Worm (Caenorhabditis elegans) whole organism, young adult: ENCODE results near the gene C27D9.1.
A peak's percentile ranks its signal among the peaks of the same experiment; 100 is the strongest.

ENCODE experiments used
- C17E4.6 ChIP-seq: fragments of 200-800 bp; sonication (Bioruptor generic); IDR thresholded peaks from 2 replicates; pipeline ENCODE4 v1.3.6; 2022; ENCODE audit warnings: missing genetic modification reagents, missing genetic modification characterization, missing compliant biosample characterization
- D2030.7 ChIP-seq: fragments of 200-800 bp; sonication (Bioruptor generic); IDR thresholded peaks from 2 replicates; pipeline ENCODE4 v1.3.6; 2022; ENCODE audit warnings: missing genetic modification reagents, missing genetic modification characterization, missing compliant biosample characterization
- F37B4.10 ChIP-seq: fragments of 200-800 bp; sonication (Bioruptor generic); IDR thresholded peaks from 2 replicates; pipeline ENCODE4 v1.3.6; 2022; ENCODE audit warnings: missing genetic modification characterization, missing compliant biosample characterization
- F49E8.2 ChIP-seq: sonication (generic microtip); optimal IDR thresholded peaks from 3 replicates; lab custom pipeline; 2017; ENCODE audit warnings: missing genetic modification characterization, mild to moderate bottlenecking, missing compliant biosample characterization, antibody characterized with exemption, moderate library complexity; ENCODE audit not compliant: insufficient read depth
- Y53F4B.3 ChIP-seq: fragments of 200-800 bp; sonication (Bioruptor generic); IDR thresholded peaks from 2 replicates; pipeline ENCODE4 v1.3.6; 2022; ENCODE audit warnings: missing genetic modification reagents, missing genetic modification characterization, missing compliant biosample characterization
- Y53G8AR.9 ChIP-seq: fragments of 200-800 bp; sonication (Bioruptor generic); conservative IDR thresholded peaks from 2 replicates; pipeline ENCODE4 v1.3.6; 2022; ENCODE audit warnings: missing genetic modification reagents, missing genetic modification characterization, missing compliant biosample characterization
- Y67H2A.10 ChIP-seq: fragments of 200-800 bp; sonication (Bioruptor generic); conservative IDR thresholded peaks from 2 replicates; pipeline ENCODE4 v1.3.6; 2022; ENCODE audit warnings: missing genetic modification reagents, missing genetic modification characterization, missing compliant biosample characterization
- Y79H2A.3 ChIP-seq: fragments of 200-800 bp; sonication (Bioruptor generic); conservative IDR thresholded peaks from 2 replicates; pipeline ENCODE4 v1.3.6; 2022; ENCODE audit warnings: missing genetic modification reagents, missing genetic modification characterization, missing compliant biosample characterization
- ceh-27 ChIP-seq: fragments of 200-800 bp; sonication (Bioruptor generic); optimal IDR thresholded peaks from 2 replicates; lab custom pipeline; 2018; ENCODE audit warnings: mild to moderate bottlenecking, missing genetic modification characterization, moderate library complexity, missing compliant biosample characterization
- ceh-58 ChIP-seq: fragments of 200-800 bp; sonication (Bioruptor generic); IDR thresholded peaks from 2 replicates; pipeline ENCODE4 v1.3.6; 2022; ENCODE audit warnings: missing genetic modification characterization, missing compliant biosample characterization
- ceh-91 ChIP-seq: fragments of 200-800 bp; sonication (Bioruptor generic); IDR thresholded peaks from 2 replicates; pipeline ENCODE4 v1.3.6; 2022; ENCODE audit warnings: missing genetic modification reagents, missing genetic modification characterization, missing compliant biosample characterization
- chd-7 ChIP-seq: sonication (generic microtip); optimal IDR thresholded peaks from 2 replicates; lab custom pipeline; 2016; ENCODE audit warnings: mild to moderate bottlenecking, missing genetic modification characterization, moderate library complexity, missing compliant biosample characterization
- dox-1 ChIP-seq: fragments of 200-800 bp; sonication (Bioruptor generic); IDR thresholded peaks from 2 replicates; pipeline ENCODE4 v1.3.6; 2022; ENCODE audit warnings: missing genetic modification reagents, missing genetic modification characterization, missing compliant biosample characterization
- dpff-1 ChIP-seq: sonication (generic microtip); optimal IDR thresholded peaks from 2 replicates; lab custom pipeline; 2017; ENCODE audit warnings: mild to moderate bottlenecking, missing genetic modification characterization, missing compliant biosample characterization
- egrh-3 ChIP-seq: fragments of 200-800 bp; sonication (Bioruptor generic); IDR thresholded peaks from 2 replicates; pipeline ENCODE4 v1.3.6; 2022; ENCODE audit warnings: missing genetic modification reagents, missing genetic modification characterization, missing compliant biosample characterization
- fkh-3 ChIP-seq: sonication (generic microtip); optimal IDR thresholded peaks from 2 replicates; lab custom pipeline; 2016; ENCODE audit warnings: mild to moderate bottlenecking, missing genetic modification characterization, missing compliant biosample characterization
- him-1 ChIP-seq: sonication (generic microtip); optimal IDR thresholded peaks from 2 replicates; lab custom pipeline; 2016; ENCODE audit warnings: missing genotype, missing genetic modification reagents, missing genetic modification characterization, missing compliant biosample characterization
- hmg-1.2 ChIP-seq: fragments of 200-800 bp; sonication (Bioruptor generic); IDR thresholded peaks from 2 replicates; pipeline ENCODE4 v1.3.6; 2022; ENCODE audit warnings: missing genetic modification reagents, missing genetic modification characterization, missing compliant biosample characterization
- hmg-20 ChIP-seq: fragments of 200-800 bp; sonication (Bioruptor generic); IDR thresholded peaks from 2 replicates; pipeline ENCODE4 v1.3.6; 2022; ENCODE audit warnings: missing genetic modification reagents, missing genetic modification characterization, missing compliant biosample characterization
- hsf-1 ChIP-seq: fragments of 200-800 bp; sonication (Bioruptor generic); IDR thresholded peaks from 2 replicates; pipeline ENCODE4 v1.3.6; 2022; ENCODE audit warnings: missing genetic modification reagents, missing genetic modification characterization, missing compliant biosample characterization
- lag-1 ChIP-seq: fragments of 200-800 bp; sonication (Bioruptor generic); IDR thresholded peaks from 2 replicates; pipeline ENCODE4 v1.3.6; 2022; ENCODE audit warnings: missing genetic modification reagents, missing genetic modification characterization, missing compliant biosample characterization
- lin-35 ChIP-seq, 3 experiments: fragments of 150-350 bp in 2 of 3; sonication (generic microtip) in 1 of 3; optimal IDR thresholded peaks; 2 replicates each; lab custom pipeline; 2014 to 2018; ENCODE audit warnings: missing biosample characterization in 3 of 3, missing genetic modification characterization in 3 of 3, missing genetic modification reagents in 3 of 3
- lin-40 ChIP-seq: sonication (generic microtip); optimal IDR thresholded peaks from 2 replicates; lab custom pipeline; 2016; ENCODE audit warnings: missing genetic modification characterization, mild to moderate bottlenecking, missing compliant biosample characterization, missing genotype, missing genetic modification reagents
- lir-1 ChIP-seq: fragments of 200-800 bp; sonication (Bioruptor generic); conservative IDR thresholded peaks from 2 replicates; pipeline ENCODE4 v1.3.6; 2022; ENCODE audit warnings: missing genetic modification reagents, missing genetic modification characterization, missing compliant biosample characterization
- madf-6 ChIP-seq: fragments of 200-800 bp; sonication (Bioruptor generic); IDR thresholded peaks from 2 replicates; pipeline ENCODE4 v1.3.6; 2022; ENCODE audit warnings: missing genetic modification reagents, missing genetic modification characterization, missing compliant biosample characterization
- mes-4 ChIP-seq: sonication (generic microtip); optimal IDR thresholded peaks from 2 replicates; lab custom pipeline; 2016; ENCODE audit warnings: missing genotype, missing genetic modification characterization, missing compliant biosample characterization
- mxl-1 ChIP-seq: sonication (generic microtip); optimal IDR thresholded peaks from 2 replicates; lab custom pipeline; 2016; ENCODE audit warnings: missing genetic modification characterization, missing compliant biosample characterization
- nfyb-1 ChIP-seq: fragments of 200-800 bp; sonication (Bioruptor generic); IDR thresholded peaks from 2 replicates; pipeline ENCODE4 v1.3.6; 2022; ENCODE audit warnings: missing genetic modification reagents, missing genetic modification characterization, missing compliant biosample characterization
- nhr-90 ChIP-seq: sonication (generic microtip); optimal IDR thresholded peaks from 2 replicates; lab custom pipeline; 2016; ENCODE audit warnings: missing genotype, mild to moderate bottlenecking, missing genetic modification characterization, missing compliant biosample characterization
- pha-4 ChIP-seq: fragments of 150-350 bp; sonication (generic microtip); optimal IDR thresholded peaks from 2 replicates; lab custom pipeline; 2014; ENCODE audit warnings: missing biosample characterization, missing genetic modification reagents, missing genetic modification characterization
- sdz-38 ChIP-seq: sonication (generic microtip); optimal IDR thresholded peaks from 2 replicates; lab custom pipeline; 2016; ENCODE audit warnings: missing genotype, missing genetic modification characterization, missing compliant biosample characterization
- sea-2 ChIP-seq: fragments of 200-800 bp; sonication (Bioruptor generic); IDR thresholded peaks from 2 replicates; pipeline ENCODE4 v1.3.6; 2022; ENCODE audit warnings: missing genetic modification characterization, missing compliant biosample characterization
- snpc-1.1 ChIP-seq: sonication (generic microtip); optimal IDR thresholded peaks from 2 replicates; lab custom pipeline; 2017; ENCODE audit warnings: missing genetic modification characterization, mild to moderate bottlenecking, missing compliant biosample characterization, antibody characterized with exemption, moderate library complexity, missing genotype, missing genetic modification reagents; ENCODE audit not compliant: insufficient read depth
- snpc-4 ChIP-seq, 5 experiments: fragments of 150-350 bp in 1 of 5; sonication (generic microtip) in 4 of 5; optimal IDR thresholded peaks; 2 replicates each; lab custom pipeline; 2014 to 2018; ENCODE audit warnings: missing genetic modification characterization in 5 of 5, missing biosample characterization in 3 of 5, antibody characterized with exemption in 2 of 5, mild to moderate bottlenecking in 2 of 5, missing compliant biosample characterization in 2 of 5, missing genotype in 2 of 5, moderate library complexity in 2 of 5, missing genetic modification reagents in 1 of 5
- somi-1 ChIP-seq: fragments of 200-800 bp; sonication (Bioruptor generic); optimal IDR thresholded peaks from 2 replicates; lab custom pipeline; 2018; ENCODE audit warnings: mild to moderate bottlenecking, missing genetic modification characterization, missing compliant biosample characterization
- sptf-2 ChIP-seq: fragments of 200-800 bp; sonication (Bioruptor generic); optimal IDR thresholded peaks from 2 replicates; lab custom pipeline; 2018; ENCODE audit warnings: mild to moderate bottlenecking, missing genetic modification characterization, missing compliant biosample characterization
- tlf-1 ChIP-seq: fragments of 200-800 bp; sonication (Bioruptor generic); optimal IDR thresholded peaks from 2 replicates; lab custom pipeline; 2018; ENCODE audit warnings: mild to moderate bottlenecking, missing genetic modification characterization, missing compliant biosample characterization
- ztf-18 ChIP-seq: sonication (generic microtip); optimal IDR thresholded peaks from 2 replicates; lab custom pipeline; 2016; ENCODE audit warnings: missing genotype, mild to moderate bottlenecking, missing genetic modification characterization, missing compliant biosample characterization
- ztf-22 ChIP-seq: fragments of 200-800 bp; sonication (Bioruptor generic); optimal IDR thresholded peaks from 2 replicates; lab custom pipeline; 2018; ENCODE audit warnings: mild to moderate bottlenecking, missing genetic modification characterization, moderate library complexity, missing compliant biosample characterization
- ztf-26 ChIP-seq: sonication (generic microtip); optimal IDR thresholded peaks from 2 replicates; lab custom pipeline; 2017; ENCODE audit warnings: missing genetic modification characterization, missing compliant biosample characterization

Gene C27D9.1

DNA sequence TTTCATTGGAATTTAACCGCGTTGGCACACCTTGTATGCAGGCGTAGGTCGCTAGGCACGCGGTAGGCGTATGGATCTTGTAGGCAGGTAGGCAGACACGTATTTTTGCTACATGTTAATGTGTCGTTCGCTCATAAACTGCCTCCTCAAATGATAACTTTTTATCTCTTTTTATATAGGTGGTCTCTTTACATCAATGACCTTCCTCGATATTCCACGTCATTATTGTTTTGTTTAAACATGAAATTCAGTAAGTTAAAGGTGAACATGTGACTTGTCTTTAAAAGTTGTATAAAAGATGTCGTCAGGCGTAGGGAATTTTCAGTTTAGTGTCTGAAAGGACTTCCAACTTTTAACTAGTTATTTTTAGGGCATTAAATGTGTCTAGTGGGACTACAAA, 5.5 kb upstream of the C27D9.1 start:
- no peak for TF ChIP-seq somi-1 (GFP tag; lab: Kevin White, UChicago)
- no peak for TF ChIP-seq hmg-1.2 (GFP tag; lab: Robert Waterston, UW)
- TF ChIP-seq nfyb-1 (GFP tag; lab: Robert Waterston, UW) = no peak
- TF ChIP-seq ztf-18 (tag; lab: Kevin White, UChicago) = no peak
- no peak for TF ChIP-seq chd-7
- no peak for TF ChIP-seq D2030.7 (GFP tag; lab: Robert Waterston, UW)
- no peak for TF ChIP-seq him-1
- TF ChIP-seq fkh-3 (tag; lab: Kevin White, UChicago) = no peak
- TF ChIP-seq lin-40 (tag; lab: Kevin White, UChicago) = no peak
- no peak for TF ChIP-seq snpc-4 (GFP tag; optimal IDR thresholded peaks at IDR 0.05; lab: Kevin White, UChicago)
- TF ChIP-seq snpc-4 (tag; optimal IDR thresholded peaks at IDR 0.05; lab: Kevin White, UChicago) = no peak
- TF ChIP-seq Y67H2A.10 = no peak

DNA sequence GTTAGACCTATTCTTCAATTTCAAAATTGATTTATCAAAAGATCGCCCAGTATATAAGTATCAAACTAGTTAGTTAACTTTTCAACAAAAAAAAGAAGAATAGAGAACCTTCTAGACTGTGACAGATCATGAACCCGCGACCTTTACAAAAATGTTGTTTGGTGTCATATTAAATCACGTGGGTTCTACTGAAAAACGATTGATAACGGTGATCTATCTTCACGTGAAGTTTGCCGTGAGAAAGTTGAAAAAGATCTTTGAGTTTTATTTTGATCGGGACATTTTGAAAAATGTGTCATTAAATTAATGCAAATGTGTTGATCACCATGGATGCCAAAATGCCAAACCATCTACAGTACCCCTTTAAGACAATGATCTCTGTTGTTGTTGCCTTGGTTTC, 4.8 kb upstream of the C27D9.1 start:
- no peak for TF ChIP-seq F49E8.2 (tag; lab: Kevin White, UChicago)
- no peak for TF ChIP-seq F37B4.10
- peak; percentile 22 for TF ChIP-seq lin-40 (tag; lab: Kevin White, UChicago)
- TF ChIP-seq Y53F4B.3 (GFP tag; lab: Robert Waterston, UW) = no peak
- TF ChIP-seq ceh-58 (GFP tag; lab: Robert Waterston, UW) = no peak
- no peak for TF ChIP-seq C17E4.6
- TF ChIP-seq Y53G8AR.9 = no peak
- TF ChIP-seq snpc-1.1 (tag; lab: Kevin White, UChicago) = no peak
- no peak for TF ChIP-seq tlf-1 (GFP tag; lab: Kevin White, UChicago)
- TF ChIP-seq pha-4 = no peak
- no peak for TF ChIP-seq lin-35 (GFP tag; optimal IDR thresholded peaks at IDR 0.05; lab: Kevin White, UChicago)
- TF ChIP-seq sdz-38 (tag; lab: Kevin White, UChicago) = no peak
- TF ChIP-seq mxl-1 (tag; lab: Kevin White, UChicago) = no peak
- no peak for TF ChIP-seq lir-1 (GFP tag; lab: Robert Waterston, UW)
- TF ChIP-seq somi-1 (GFP tag; lab: Kevin White, UChicago) = peak; percentile 35
- TF ChIP-seq egrh-3 (GFP tag; lab: Robert Waterston, UW) = no peak
- no peak for TF ChIP-seq sptf-2 (GFP tag; lab: Kevin White, UChicago)
- TF ChIP-seq madf-6 (GFP tag; lab: Robert Waterston, UW) = no peak
- peak; percentile 55 for TF ChIP-seq ztf-26 (tag; lab: Kevin White, UChicago)
- peak; percentile 77 for TF ChIP-seq hsf-1 (GFP tag; lab: Robert Waterston, UW)
- no peak for TF ChIP-seq nhr-90
- TF ChIP-seq dpff-1 (tag; lab: Kevin White, UChicago) = no peak
- TF ChIP-seq lag-1 = no peak
- no peak for TF ChIP-seq sea-2 (GFP tag; lab: Robert Waterston, UW)
- TF ChIP-seq hmg-20 (GFP tag; lab: Robert Waterston, UW) = no peak
- no peak for TF ChIP-seq ztf-22 (GFP tag; lab: Kevin White, UChicago)
- no peak for TF ChIP-seq Y79H2A.3 (GFP tag; lab: Robert Waterston, UW)
- TF ChIP-seq mes-4 (tag; lab: Kevin White, UChicago) = no peak
- no peak for TF ChIP-seq ceh-91
- TF ChIP-seq ceh-27 (GFP tag; lab: Kevin White, UChicago) = no peak
- TF ChIP-seq dox-1 (GFP tag; lab: Robert Waterston, UW) = no peak
